Worm (Caenorhabditis elegans): ENCODE measurements around the gene C25E10.17.

DNA sequence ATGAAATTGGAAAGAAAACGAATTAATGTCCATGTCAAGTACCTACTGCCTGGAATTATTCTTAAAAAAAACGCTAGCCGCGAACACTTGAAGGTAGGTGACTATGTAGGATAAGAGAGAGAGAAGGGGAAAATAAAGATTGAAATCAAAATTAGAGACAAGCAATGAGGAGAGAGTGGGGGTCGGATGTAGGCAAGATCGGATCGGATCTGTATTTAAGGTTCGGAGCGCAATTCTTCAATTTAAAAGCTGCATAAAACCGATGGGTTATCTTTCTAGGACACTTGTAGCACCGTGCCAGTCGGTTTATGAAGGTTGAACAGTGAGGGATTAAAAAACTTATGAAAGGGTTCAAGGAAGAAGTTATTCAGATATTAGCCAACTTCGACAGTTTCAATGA, 15.7 kb upstream of the C25E10.17 start:
- TF ChIP-seq lin-35 (GFP tag; optimal IDR thresholded peaks at IDR 0.05) (no peak), ces-1 (GFP tag; optimal IDR thresholded peaks at IDR 0.05) (no peak), skn-1 (tag; optimal IDR thresholded peaks at IDR 0.05) (no peak), grh-1 (GFP tag; IDR thresholded peaks at IDR 0.05) (no peak), xbp-1 (tag; optimal IDR thresholded peaks at IDR 0.05) (no peak), nhr-77 (tag; optimal IDR thresholded peaks at IDR 0.05) (no peak), swsn-7 (tag; optimal IDR thresholded peaks at IDR 0.05) (no peak), ztf-4 (tag; optimal IDR thresholded peaks at IDR 0.05) (no peak), sptf-1 (tag; optimal IDR thresholded peaks at IDR 0.05) (no peak)
